Worm (Caenorhabditis elegans): ENCODE results near the gene cnc-1.

- TF ChIP-seq unc-62 (GFP tag; optimal IDR thresholded peaks at IDR 0.05) = no peak
- no peak for TF ChIP-seq lsy-2 (tag; optimal IDR thresholded peaks at IDR 0.05)
- no peak for TF ChIP-seq elt-3 (tag; optimal IDR thresholded peaks at IDR 0.05)
- no peak for TF ChIP-seq blmp-1 (tag; optimal IDR thresholded peaks at IDR 0.05)
These were observed 47.4 kb upstream of the cnc-1 start, which contains the start of gene C38C3.6 for ce11 chrV:1491510-1491909.
